Worm (Caenorhabditis elegans) whole organism, mixed stage, embryonic: Measurements from ENCODE around the gene Y50D4C.6.

ENCODE experiments used
- M03D4.4 ChIP-seq: sonication (generic microtip); optimal IDR thresholded peaks from 2 replicates; lab custom pipeline; 2017; ENCODE audit warnings: mild to moderate bottlenecking, missing genetic modification characterization, missing compliant biosample characterization
- blmp-1 ChIP-seq: fragments of 150-350 bp; optimal IDR thresholded peaks from 2 replicates; lab custom pipeline; 2014; ENCODE audit warnings: missing biosample characterization, missing genetic modification characterization
- ceh-39 ChIP-seq: fragments of 150-350 bp; optimal IDR thresholded peaks from 2 replicates; lab custom pipeline; 2014; ENCODE audit warnings: missing biosample characterization, missing genetic modification characterization
- ceh-43 ChIP-seq: fragments of 200-800 bp; sonication (Bioruptor generic); optimal IDR thresholded peaks from 2 replicates; lab custom pipeline; 2018; ENCODE audit warnings: mild to moderate bottlenecking, missing genetic modification characterization, moderate library complexity, missing compliant biosample characterization
- drap-1 ChIP-seq: fragments of 200-800 bp; sonication (Bioruptor generic); optimal IDR thresholded peaks from 3 replicates; lab custom pipeline; 2018; ENCODE audit warnings: mild to moderate bottlenecking, missing genetic modification characterization, missing compliant biosample characterization
- elt-3 ChIP-seq: fragments of 150-350 bp; optimal IDR thresholded peaks from 2 replicates; lab custom pipeline; 2014; ENCODE audit warnings: missing biosample characterization, missing genetic modification characterization
- flh-1 ChIP-seq: fragments of 200-800 bp; sonication (Bioruptor generic); optimal IDR thresholded peaks from 2 replicates; lab custom pipeline; 2018; ENCODE audit warnings: mild to moderate bottlenecking, missing genetic modification characterization, moderate library complexity, missing compliant biosample characterization
- ham-2 ChIP-seq: fragments of 200-800 bp; sonication (Bioruptor generic); optimal IDR thresholded peaks from 2 replicates; lab custom pipeline; 2018; ENCODE audit warnings: mild to moderate bottlenecking, missing genetic modification characterization, missing compliant biosample characterization
- lin-32 ChIP-seq: fragments of 200-800 bp; sonication (Bioruptor generic); optimal IDR thresholded peaks from 2 replicates; lab custom pipeline; 2018; ENCODE audit warnings: mild to moderate bottlenecking, missing genetic modification characterization, missing compliant biosample characterization
- mab-5 ChIP-seq: fragments of 150-350 bp; optimal IDR thresholded peaks from 2 replicates; lab custom pipeline; 2014; ENCODE audit warnings: missing biosample characterization, missing genetic modification characterization
- mep-1 ChIP-seq: fragments of 150-350 bp; optimal IDR thresholded peaks from 2 replicates; lab custom pipeline; 2017; ENCODE audit warnings: missing biosample characterization, missing genetic modification reagents, missing genetic modification characterization, inconsistent platforms
- mls-2 ChIP-seq: sonication (generic microtip); optimal IDR thresholded peaks from 2 replicates; lab custom pipeline; 2016; ENCODE audit warnings: mild to moderate bottlenecking, missing genetic modification characterization, moderate library complexity, missing compliant biosample characterization
- nhr-12 ChIP-seq: fragments of 150-350 bp; optimal IDR thresholded peaks from 2 replicates; lab custom pipeline; 2014; ENCODE audit warnings: missing biosample characterization, missing genetic modification characterization
- nhr-237 ChIP-seq: fragments of 150-350 bp; optimal IDR thresholded peaks from 2 replicates; lab custom pipeline; 2014; ENCODE audit warnings: missing biosample characterization, missing genetic modification characterization
- nhr-76 ChIP-seq: sonication (generic microtip); optimal IDR thresholded peaks from 2 replicates; lab custom pipeline; 2017; ENCODE audit warnings: missing biosample characterization, missing genetic modification characterization
- pha-4 ChIP-seq: fragments of 150-350 bp; optimal IDR thresholded peaks from 2 replicates; lab custom pipeline; 2018; ENCODE audit warnings: missing biosample characterization, missing genetic modification reagents, missing genetic modification characterization
- sem-2 ChIP-seq: fragments of 200-800 bp; sonication (Bioruptor generic); optimal IDR thresholded peaks from 2 replicates; lab custom pipeline; 2018; ENCODE audit warnings: mild to moderate bottlenecking, missing genetic modification characterization, missing compliant biosample characterization
- tbx-8 ChIP-seq: fragments of 200-800 bp; sonication (Bioruptor generic); optimal IDR thresholded peaks from 2 replicates; lab custom pipeline; 2018; ENCODE audit warnings: mild to moderate bottlenecking, missing genetic modification characterization, moderate library complexity, missing compliant biosample characterization
- unc-39 ChIP-seq: fragments of 150-350 bp; optimal IDR thresholded peaks from 2 replicates; lab custom pipeline; 2014; ENCODE audit warnings: missing biosample characterization, missing genetic modification characterization
- zip-8 ChIP-seq: fragments of 150-350 bp; optimal IDR thresholded peaks from 2 replicates; lab custom pipeline; 2014; ENCODE audit warnings: missing biosample characterization, missing genetic modification characterization
- ztf-11 ChIP-seq: fragments of 150-350 bp; optimal IDR thresholded peaks from 2 replicates; lab custom pipeline; 2014; ENCODE audit warnings: missing biosample characterization, missing genetic modification characterization

The Y50D4C.6 gene

ce11 chrV:904232-904983 lies 45.3 kb downstream of the Y50D4C.6 start, which contains the start of gene trm-2A (continued):
- TF ChIP-seq blmp-1 (tag; lab: Kevin White, UChicago) (no peak), nhr-237 (tag; lab: Kevin White, UChicago) (peak; percentile 37), lin-32 (no peak), zip-8 (no peak)
- TF ChIP-seq, all 35 proteins: peak for 9

- no peak for TF ChIP-seq drap-1 (GFP tag; lab: Kevin White, UChicago)
- TF ChIP-seq blmp-1 (tag; lab: Kevin White, UChicago), result no peak
- TF ChIP-seq pha-4 (tag; lab: Kevin White, UChicago), result no peak
- TF ChIP-seq mep-1 (tag; lab: Kevin White, UChicago), result no peak
- no peak for TF ChIP-seq mab-5
- no peak for TF ChIP-seq nhr-76 (tag; lab: Kevin White, UChicago)
- TF ChIP-seq nhr-12 (tag; lab: Kevin White, UChicago), result no peak
- no peak for TF ChIP-seq zip-8
- TF ChIP-seq ztf-11 (tag; lab: Kevin White, UChicago), result no peak
- no peak for TF ChIP-seq ceh-39 (tag; lab: Kevin White, UChicago)
- TF ChIP-seq ceh-43 (GFP tag; lab: Kevin White, UChicago), result no peak
- no peak for TF ChIP-seq M03D4.4
- TF ChIP-seq unc-39, result no peak
- no peak for TF ChIP-seq flh-1 (GFP tag; lab: Kevin White, UChicago)
- TF ChIP-seq nhr-237 (tag; lab: Kevin White, UChicago), result no peak
- no peak for TF ChIP-seq tbx-8 (GFP tag; lab: Kevin White, UChicago)
- no peak for TF ChIP-seq elt-3 (tag; lab: Kevin White, UChicago)
- no peak for TF ChIP-seq sem-2 (GFP tag; lab: Kevin White, UChicago)
Measured at ce11 chrV:903460-903859, 46.2 kb downstream of the Y50D4C.6 start, which contains the start of gene fmo-5. Gene fmo-5 (minus strand): TSS chrV:903665.

ce11 chrV:899087-899486 lies 50.6 kb downstream of the Y50D4C.6 start, which contains the start of gene nas-32:
Gene nas-32 (minus strand): TSS chrV:899187.
- TF ChIP-seq ham-2 (no peak), elt-3 (tag; lab: Kevin White, UChicago) (no peak), mep-1 (tag; lab: Kevin White, UChicago) (no peak), mls-2 (tag; lab: Kevin White, UChicago) (no peak), nhr-237 (tag; lab: Kevin White, UChicago) (no peak), ceh-43 (GFP tag; lab: Kevin White, UChicago) (no peak)
